Fruit fly (Drosophila melanogaster) S2 (cell line): Measurements from ENCODE around the gene RNF220.

ENCODE experiments used
- CG8478 ChIP-seq: fragments of >200 bp; optimal IDR thresholded peaks from 2 replicates; lab custom pipeline; 2018
- CTCF ChIP-seq, 2 experiments: fragments of >200 bp; optimal IDR thresholded peaks; 2 replicates each; lab custom pipeline; 2018

DNA sequence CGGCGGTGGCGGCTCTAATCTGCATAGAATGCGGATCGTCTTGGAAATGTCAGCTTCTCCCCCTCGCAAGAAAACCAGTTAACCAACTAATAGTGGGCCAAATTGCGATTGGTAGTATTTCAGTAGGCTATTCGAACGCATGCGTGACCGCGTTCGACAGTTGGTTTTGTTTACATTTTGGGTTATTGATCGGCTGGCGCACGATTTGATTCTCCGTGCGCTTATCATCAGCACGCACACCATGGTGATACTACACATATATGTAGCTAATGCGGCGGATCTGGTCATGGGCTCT lies 27.3 kb upstream of the RNF220 start:
- no peak for TF ChIP-seq CG8478
- no peak for TF ChIP-seq CTCF (optimal IDR thresholded peaks at IDR 0.05; lab: Kevin White, UChicago)
